Fruit fly (Drosophila melanogaster) whole organism, embryonic: ENCODE measurements around the gene CG6766.
A peak's percentile ranks its signal among the peaks of the same experiment; 100 is the strongest.

ENCODE experiments used
- ATbp ChIP-seq: fragments of 200-800 bp; sonication (Bioruptor generic); optimal IDR thresholded peaks from 2 replicates; lab custom pipeline; 2017; ENCODE audit warnings: missing biosample characterization, mild to moderate bottlenecking, missing genetic modification characterization, missing genetic modification reagents
- Atf-2 ChIP-seq: fragments of 200-800 bp; sonication (Bioruptor generic); optimal IDR thresholded peaks from 2 replicates; lab custom pipeline; 2016; ENCODE audit warnings: missing biosample characterization, missing genetic modification characterization
- B-H2 ChIP-seq: fragments of 200-800 bp; sonication (Bioruptor generic); optimal IDR thresholded peaks from 2 replicates; lab custom pipeline; 2018; ENCODE audit warnings: missing biosample characterization, mild to moderate bottlenecking, missing genetic modification characterization
- CG10366 ChIP-seq: fragments of 200-800 bp; sonication (Bioruptor generic); IDR thresholded peaks from 2 replicates; pipeline ENCODE4 v1.3.6; 2022; ENCODE audit warnings: missing biosample characterization, missing genetic modification characterization
- CG10543 ChIP-seq: fragments of 200-800 bp; sonication (Bioruptor generic); optimal IDR thresholded peaks from 3 replicates; lab custom pipeline; 2017; ENCODE audit warnings: missing biosample characterization, mild to moderate bottlenecking, missing genetic modification characterization, moderate library complexity
- CG11093 ChIP-seq: fragments of 200-800 bp; sonication (Bioruptor generic); IDR thresholded peaks from 3 replicates; pipeline ENCODE4 v1.3.6; 2022; ENCODE audit warnings: missing biosample characterization, missing genetic modification characterization
- CG12219 ChIP-seq: fragments of 200-800 bp; sonication (Bioruptor generic); optimal IDR thresholded peaks from 3 replicates; lab custom pipeline; 2018; ENCODE audit warnings: missing biosample characterization, mild to moderate bottlenecking, missing genetic modification characterization
- CG14965 ChIP-seq: fragments of 200-800 bp; sonication (Bioruptor generic); optimal IDR thresholded peaks from 2 replicates; lab custom pipeline; 2016; ENCODE audit warnings: missing biosample characterization, missing genetic modification characterization, borderline replicate concordance
- CG15011 ChIP-seq: fragments of 200-800 bp; sonication (Bioruptor generic); optimal IDR thresholded peaks from 3 replicates; lab custom pipeline; 2018; ENCODE audit warnings: missing biosample characterization, mild to moderate bottlenecking, missing genetic modification characterization
- CG15073 ChIP-seq: fragments of 200-800 bp; sonication (Bioruptor generic); optimal IDR thresholded peaks from 2 replicates; lab custom pipeline; 2016; ENCODE audit warnings: missing biosample characterization, missing genetic modification characterization
- CG15696 ChIP-seq: fragments of 200-800 bp; sonication (Bioruptor generic); optimal IDR thresholded peaks from 2 replicates; lab custom pipeline; 2019; ENCODE audit warnings: missing biosample characterization, mild to moderate bottlenecking, missing genetic modification characterization, moderate library complexity
- CG16813 ChIP-seq: fragments of 200-800 bp; sonication (Bioruptor generic); IDR thresholded peaks from 3 replicates; pipeline ENCODE4 v1.3.6; 2022; ENCODE audit warnings: missing biosample characterization, missing genetic modification characterization; ENCODE audit not compliant: partially characterized antibody
- CG1792 ChIP-seq: fragments of 200-800 bp; sonication (Bioruptor generic); optimal IDR thresholded peaks from 2 replicates; lab custom pipeline; 2016; ENCODE audit warnings: missing biosample characterization, missing genetic modification characterization
- CG18262 ChIP-seq: fragments of 200-800 bp; optimal IDR thresholded peaks from 3 replicates; lab custom pipeline; 2019; ENCODE audit warnings: missing biosample characterization, mild to moderate bottlenecking, missing genetic modification characterization, moderate library complexity
- CG2889 ChIP-seq: fragments of 200-800 bp; sonication (Bioruptor generic); IDR thresholded peaks from 3 replicates; pipeline ENCODE4 v1.3.6; 2022; ENCODE audit warnings: missing biosample characterization, missing genetic modification characterization
- CG30403 ChIP-seq: fragments of 200-800 bp; sonication (Bioruptor generic); optimal IDR thresholded peaks from 3 replicates; lab custom pipeline; 2016; ENCODE audit warnings: missing biosample characterization, missing genetic modification characterization
- CG6175 ChIP-seq: fragments of 200-800 bp; sonication (Bioruptor generic); IDR thresholded peaks from 3 replicates; pipeline ENCODE4 v1.3.6; 2022; ENCODE audit warnings: missing biosample characterization, missing genetic modification characterization
- CG6254 ChIP-seq: fragments of 200-800 bp; sonication (Bioruptor generic); optimal IDR thresholded peaks from 3 replicates; lab custom pipeline; 2017; ENCODE audit warnings: mild to moderate bottlenecking, missing biosample characterization, missing genetic modification reagents, missing genetic modification characterization
- CG7372 ChIP-seq: fragments of 200-800 bp; sonication (Bioruptor generic); IDR thresholded peaks from 2 replicates; pipeline ENCODE4 v1.3.6; 2022; ENCODE audit warnings: missing biosample characterization, missing genetic modification characterization
- CG7839 ChIP-seq: fragments of 200-800 bp; sonication (Bioruptor generic); optimal IDR thresholded peaks from 3 replicates; lab custom pipeline; 2018; ENCODE audit warnings: missing biosample characterization, mild to moderate bottlenecking, missing genetic modification characterization, moderate library complexity
- CG9437 ChIP-seq: fragments of 200-800 bp; sonication (Bioruptor generic); optimal IDR thresholded peaks from 2 replicates; lab custom pipeline; 2018; ENCODE audit warnings: missing biosample characterization, mild to moderate bottlenecking, missing genetic modification characterization
- CG9609 ChIP-seq: fragments of 200-800 bp; sonication (Bioruptor generic); optimal IDR thresholded peaks from 3 replicates; lab custom pipeline; 2016; ENCODE audit warnings: missing biosample characterization, missing genetic modification characterization
- CG9797 ChIP-seq: fragments of 200-800 bp; sonication (Bioruptor generic); optimal IDR thresholded peaks from 3 replicates; lab custom pipeline; 2018; ENCODE audit warnings: missing biosample characterization, mild to moderate bottlenecking, missing genetic modification characterization
- Dad ChIP-seq: fragments of 200-800 bp; sonication (Bioruptor generic); optimal IDR thresholded peaks from 3 replicates; lab custom pipeline; 2016; ENCODE audit warnings: missing biosample characterization, missing genetic modification characterization
- Deaf1 ChIP-seq: fragments of 200-800 bp; optimal IDR thresholded peaks from 3 replicates; lab custom pipeline; 2019; ENCODE audit warnings: missing biosample characterization, mild to moderate bottlenecking, missing genetic modification characterization, moderate library complexity
- Doc3 ChIP-seq: fragments of 200-800 bp; sonication (Bioruptor generic); IDR thresholded peaks from 3 replicates; pipeline ENCODE4 v1.3.6; 2022; ENCODE audit warnings: missing biosample characterization, missing genetic modification characterization; ENCODE audit not compliant: partially characterized antibody
- Hr3 ChIP-seq: fragments of 200-800 bp; sonication (Bioruptor generic); optimal IDR thresholded peaks from 3 replicates; lab custom pipeline; 2016; ENCODE audit warnings: missing biosample characterization, missing genetic modification characterization
- Hr51 ChIP-seq, 2 experiments: fragments of 200-800 bp; sonication (Bioruptor generic); optimal IDR thresholded peaks; 2 replicates in 1 of 2; 3 replicates in 1 of 2; lab custom pipeline; 2016 to 2018; ENCODE audit warnings: missing biosample characterization in 2 of 2, missing genetic modification characterization in 2 of 2, mild to moderate bottlenecking in 1 of 2, moderate library complexity in 1 of 2
- Optix ChIP-seq: fragments of 200-800 bp; sonication (Bioruptor generic); IDR thresholded peaks from 3 replicates; pipeline ENCODE4 v1.3.6; 2022; ENCODE audit warnings: missing biosample characterization, missing genetic modification characterization
- YL-1 ChIP-seq: fragments of 200-800 bp; sonication (Bioruptor generic); optimal IDR thresholded peaks from 3 replicates; lab custom pipeline; 2017; ENCODE audit warnings: missing biosample characterization, mild to moderate bottlenecking, missing genetic modification characterization
- ap ChIP-seq: fragments of 200-800 bp; sonication (Bioruptor generic); IDR thresholded peaks from 2 replicates; pipeline ENCODE4 v1.3.6; 2022; ENCODE audit warnings: missing biosample characterization, missing genetic modification characterization
- crol ChIP-seq: fragments of 200-800 bp; sonication (Bioruptor generic); IDR thresholded peaks from 2 replicates; pipeline ENCODE4 v1.3.6; 2022; ENCODE audit warnings: missing biosample characterization, missing genetic modification characterization
- ems ChIP-seq: fragments of 200-800 bp; sonication (Bioruptor generic); optimal IDR thresholded peaks from 3 replicates; lab custom pipeline; 2016; ENCODE audit warnings: missing biosample characterization, missing genetic modification characterization
- gem ChIP-seq: fragments of 200-800 bp; sonication (Bioruptor generic); optimal IDR thresholded peaks from 2 replicates; lab custom pipeline; 2019; ENCODE audit warnings: missing biosample characterization, mild to moderate bottlenecking, missing genetic modification characterization, moderate library complexity
- kah ChIP-seq: fragments of 200-800 bp; sonication (Bioruptor generic); optimal IDR thresholded peaks from 2 replicates; lab custom pipeline; 2018; ENCODE audit warnings: missing biosample characterization, mild to moderate bottlenecking, missing genetic modification characterization
- mirr ChIP-seq: fragments of 200-800 bp; sonication (Bioruptor generic); optimal IDR thresholded peaks from 3 replicates; lab custom pipeline; 2018; ENCODE audit warnings: missing biosample characterization, mild to moderate bottlenecking, missing genetic modification characterization
- onecut ChIP-seq: fragments of 200-800 bp; sonication (Bioruptor generic); IDR thresholded peaks from 2 replicates; pipeline ENCODE4 v1.3.6; 2022; ENCODE audit warnings: missing biosample characterization, missing genetic modification characterization
- p53 ChIP-seq: fragments of 200-800 bp; sonication (Bioruptor generic); optimal IDR thresholded peaks from 2 replicates; lab custom pipeline; 2016; ENCODE audit warnings: missing biosample characterization, missing genetic modification characterization
- pfk ChIP-seq: fragments of 200-800 bp; sonication (Bioruptor generic); optimal IDR thresholded peaks from 2 replicates; lab custom pipeline; 2018; ENCODE audit warnings: missing biosample characterization, mild to moderate bottlenecking, missing genetic modification characterization, moderate library complexity
- prd ChIP-seq, 3 experiments: fragments of >200 bp in 2 of 3; fragments of 200-800 bp in 1 of 3; sonication (Bioruptor generic) in 1 of 3; optimal IDR thresholded peaks in 2 of 3; IDR thresholded peaks in 1 of 3; 2 replicates in 2 of 3; 3 replicates in 1 of 3; pipeline versions ENCODE4 v1.3.6 to Lab custom; 2017 to 2022; ENCODE audit warnings: missing biosample characterization in 1 of 3, missing genetic modification characterization in 1 of 3
- pzg ChIP-seq: fragments of 200-800 bp; sonication (Bioruptor generic); optimal IDR thresholded peaks from 3 replicates; lab custom pipeline; 2018; ENCODE audit warnings: missing biosample characterization, mild to moderate bottlenecking, missing genetic modification characterization, moderate library complexity
- toy ChIP-seq: fragments of 200-800 bp; sonication (Bioruptor generic); IDR thresholded peaks from 2 replicates; pipeline ENCODE4 v1.3.6; 2022; ENCODE audit warnings: missing biosample characterization, missing genetic modification characterization
- trem ChIP-seq: fragments of 200-800 bp; optimal IDR thresholded peaks from 3 replicates; lab custom pipeline; 2019; ENCODE audit warnings: missing biosample characterization, mild to moderate bottlenecking, missing genetic modification characterization, moderate library complexity
- vnd ChIP-seq: fragments of 200-800 bp; sonication (Bioruptor generic); IDR thresholded peaks from 3 replicates; pipeline ENCODE4 v1.3.6; 2022; ENCODE audit warnings: missing biosample characterization, missing genetic modification characterization; ENCODE audit not compliant: partially characterized antibody
- wek ChIP-seq: fragments of 200-800 bp; sonication (Bioruptor generic); optimal IDR thresholded peaks from 3 replicates; lab custom pipeline; 2018; ENCODE audit warnings: missing biosample characterization, mild to moderate bottlenecking, missing genetic modification characterization, moderate library complexity
- wor ChIP-seq: fragments of 200-800 bp; sonication (Bioruptor generic); IDR thresholded peaks from 2 replicates; pipeline ENCODE4 v1.3.6; 2022; ENCODE audit warnings: missing biosample characterization, missing genetic modification characterization
- zfh2 ChIP-seq: fragments of 200-800 bp; sonication (Bioruptor generic); optimal IDR thresholded peaks from 2 replicates; lab custom pipeline; 2016; ENCODE audit warnings: missing biosample characterization, missing genetic modification characterization

CG6766 gene

dm6 chr2L:12045941-12046855 lies 5.7 kb upstream of the CG6766 start, which contains the start of gene CG6770 (continued):
- TF ChIP-seq vnd (GFP tag; lab: Robert Waterston, UW), result no peak
- TF ChIP-seq trem (tag; lab: Kevin White, UChicago), result peak; percentile 27
- TF ChIP-seq toy (GFP tag; lab: Robert Waterston, UW), result no peak
- peak; percentile 48 for TF ChIP-seq CG9609 (GFP tag; lab: Kevin White, UChicago)
- TF ChIP-seq Optix (GFP tag; lab: Robert Waterston, UW), result peak; percentile 62; the same call in 2 of the 3 replicates
- peak; percentile 93 for TF ChIP-seq CG10543 (GFP tag; lab: Kevin White, UChicago)
- no peak for TF ChIP-seq Doc3 (GFP tag; lab: Robert Waterston, UW)
- TF ChIP-seq p53, result peak; percentile 4
- peak; percentile 11 for TF ChIP-seq kah (GFP tag; lab: Kevin White, UChicago)
- no peak for TF ChIP-seq prd (optimal IDR thresholded peaks at IDR 0.05; lab: Kevin White, UChicago)
- peak; percentile 93 for TF ChIP-seq prd (GFP tag; IDR thresholded peaks at IDR 0.05; lab: Robert Waterston, UW)
- TF ChIP-seq CG15696, result peak; percentile 12
- peak; percentile 69 for TF ChIP-seq YL-1
- TF ChIP-seq CG7372 (GFP tag; lab: Robert Waterston, UW), result peak; percentile 67; the same call in 1 of the 2 replicates
- TF ChIP-seq CG9797 (GFP tag; lab: Kevin White, UChicago), result no peak
- TF ChIP-seq onecut (GFP tag; lab: Robert Waterston, UW), result peak; percentile 70
- TF ChIP-seq gem (tag; lab: Kevin White, UChicago), result peak; percentile 87
- peak; percentile 65 for TF ChIP-seq CG15011
- peak; percentile 73; the same call in 2 of the 3 replicates for TF ChIP-seq CG11093
- peak; percentile 70 for TF ChIP-seq CG2889 (GFP tag; lab: Robert Waterston, UW)
- peak; percentile 77 for TF ChIP-seq CG30403
- peak; percentile 63 for TF ChIP-seq Deaf1 (tag; lab: Kevin White, UChicago)
- no peak for TF ChIP-seq pzg (GFP tag; lab: Kevin White, UChicago)
- TF ChIP-seq CG6175, result 0 out of 3 replicates have a peak, but pooled peaks have one; percentile 38
- peak; percentile 77 for TF ChIP-seq CG9437 (GFP tag; lab: Kevin White, UChicago)
- no peak for TF ChIP-seq CG14965 (GFP tag; lab: Kevin White, UChicago)
- peak; percentile 79 for TF ChIP-seq ATbp
- TF ChIP-seq B-H2 (GFP tag; lab: Kevin White, UChicago), result peak; percentile 91
- peak; percentile 78 for TF ChIP-seq ap (GFP tag; lab: Robert Waterston, UW)
- TF ChIP-seq mirr (GFP tag; lab: Kevin White, UChicago), result no peak
- TF ChIP-seq wek (GFP tag; lab: Kevin White, UChicago), result no peak
- TF ChIP-seq CG18262 (tag; lab: Kevin White, UChicago), result peak; percentile 68
- TF ChIP-seq zfh2 (GFP tag; lab: Kevin White, UChicago), result peak; percentile 51
- peak; percentile 87 for TF ChIP-seq CG10366 (GFP tag; lab: Robert Waterston, UW)
- peak; percentile 58 for TF ChIP-seq CG12219 (GFP tag; lab: Kevin White, UChicago)
- TF ChIP-seq Hr51 (GFP tag; optimal IDR thresholded peaks at IDR 0.05; lab: Kevin White, UChicago), result peak; percentile 46 to 83
- TF ChIP-seq CG6254 (GFP tag; lab: Kevin White, UChicago), result no peak
- no peak for TF ChIP-seq Atf-2 (GFP tag; lab: Kevin White, UChicago)
- TF ChIP-seq CG7839 (tag; lab: Kevin White, UChicago), result peak; percentile 86
- peak; percentile 22; the same call in 1 of the 2 replicates for TF ChIP-seq crol
- TF ChIP-seq Hr3 (GFP tag; lab: Kevin White, UChicago), result peak; percentile 39
- TF ChIP-seq wor (GFP tag; lab: Robert Waterston, UW), result peak; percentile 59
- TF ChIP-seq CG15073, result peak; percentile 11
- peak; percentile 4 for TF ChIP-seq CG1792
- TF ChIP-seq pfk, result peak; percentile 54
- peak; percentile 14 for TF ChIP-seq ems (GFP tag; lab: Kevin White, UChicago)
- peak; percentile 43 for TF ChIP-seq Dad
- no peak for TF ChIP-seq CG16813
